Worm (Caenorhabditis elegans) whole organism, L2 larva: ENCODE measurements around the gene srh-181.

ENCODE experiments used
- F13H6.1 ChIP-seq: sonication (generic microtip); optimal IDR thresholded peaks from 2 replicates; lab custom pipeline; 2016; ENCODE audit warnings: missing genetic modification characterization, missing compliant biosample characterization
- R02D3.7 ChIP-seq: fragments of 150-350 bp; optimal IDR thresholded peaks from 2 replicates; lab custom pipeline; 2014; ENCODE audit warnings: missing biosample characterization, missing genetic modification characterization
- alr-1 ChIP-seq: fragments of 150-350 bp; optimal IDR thresholded peaks from 2 replicates; lab custom pipeline; 2014; ENCODE audit warnings: missing biosample characterization, missing genetic modification characterization
- ama-1 ChIP-seq: fragments of 150-350 bp; optimal IDR thresholded peaks from 2 replicates; lab custom pipeline; 2018; ENCODE audit warnings: inconsistent platforms
- elt-3 ChIP-seq: sonication (generic microtip); optimal IDR thresholded peaks from 2 replicates; lab custom pipeline; 2017; ENCODE audit warnings: missing biosample characterization, missing genetic modification characterization
- lin-39 ChIP-seq: fragments of 150-350 bp; optimal IDR thresholded peaks from 2 replicates; lab custom pipeline; 2014; ENCODE audit warnings: missing biosample characterization, missing genetic modification reagents, missing genetic modification characterization
- nhr-11 ChIP-seq: fragments of 150-350 bp; optimal IDR thresholded peaks from 2 replicates; lab custom pipeline; 2014; ENCODE audit warnings: missing biosample characterization, missing genetic modification characterization
- nhr-21 ChIP-seq: fragments of 150-350 bp; optimal IDR thresholded peaks from 2 replicates; lab custom pipeline; 2014; ENCODE audit warnings: missing biosample characterization, missing genetic modification characterization
- nhr-23 ChIP-seq: fragments of 150-350 bp; optimal IDR thresholded peaks from 2 replicates; lab custom pipeline; 2014; ENCODE audit warnings: missing biosample characterization, missing genetic modification reagents, missing genetic modification characterization
- nhr-237 ChIP-seq: fragments of 150-350 bp; optimal IDR thresholded peaks from 2 replicates; lab custom pipeline; 2014; ENCODE audit warnings: missing biosample characterization, missing genetic modification characterization
- unc-62 ChIP-seq: fragments of 150-350 bp; optimal IDR thresholded peaks from 2 replicates; lab custom pipeline; 2014; ENCODE audit warnings: missing biosample characterization, missing genetic modification reagents, missing genetic modification characterization
- ztf-1 ChIP-seq: fragments of 200-800 bp; sonication (Bioruptor generic); conservative IDR thresholded peaks from 2 replicates; pipeline ENCODE4 v1.3.6; 2022; ENCODE audit warnings: missing genetic modification characterization, missing compliant biosample characterization
- ztf-11 ChIP-seq: sonication (generic microtip); optimal IDR thresholded peaks from 2 replicates; lab custom pipeline; 2017; ENCODE audit warnings: missing biosample characterization, missing genetic modification characterization

ce11 chrV:18508564-18508963 lies 34.2 kb downstream of the srh-181 start, which contains the start of gene Y51A2D.1:
- TF ChIP-seq nhr-23 (tag; lab: Kevin White, UChicago) = no peak
- no peak for TF ChIP-seq F13H6.1 (tag; lab: Kevin White, UChicago)
- TF ChIP-seq unc-62 (GFP tag; lab: Kevin White, UChicago) = no peak
- no peak for TF ChIP-seq elt-3 (tag; lab: Kevin White, UChicago)
- TF ChIP-seq ztf-11 (tag; lab: Kevin White, UChicago) = no peak
- TF ChIP-seq alr-1 (tag; lab: Kevin White, UChicago) = no peak
- TF ChIP-seq nhr-237 (tag; lab: Kevin White, UChicago) = no peak
- TF ChIP-seq lin-39 (tag; lab: Kevin White, UChicago) = no peak
- TF ChIP-seq ama-1 (lab: Kevin White, UChicago) = no peak
- TF ChIP-seq R02D3.7 = no peak
- TF ChIP-seq ztf-1 = no peak
- no peak for TF ChIP-seq nhr-11
- TF ChIP-seq nhr-21 (tag; lab: Kevin White, UChicago) = no peak
